Fruit fly (Drosophila melanogaster) whole organism, wandering third instar larva: ENCODE results near the gene Tsp66E.

ENCODE experiments used
- Abd-B ChIP-seq: fragments of >200 bp; optimal IDR thresholded peaks from 2 replicates; lab custom pipeline; 2017; ENCODE audit warnings: missing biosample characterization, missing genetic modification characterization
- CG32264 ChIP-seq: fragments of 200-800 bp; sonication (Bioruptor generic); optimal IDR thresholded peaks from 2 replicates; lab custom pipeline; 2016; ENCODE audit warnings: missing biosample characterization, missing genetic modification characterization
- CrebA ChIP-seq: fragments of 200-800 bp; sonication (Bioruptor generic); optimal IDR thresholded peaks from 2 replicates; lab custom pipeline; 2016; ENCODE audit warnings: missing biosample characterization, mild to moderate bottlenecking, missing genetic modification characterization, borderline replicate concordance
- Dfd ChIP-seq: fragments of >200 bp; optimal IDR thresholded peaks from 2 replicates; lab custom pipeline; 2017; ENCODE audit warnings: missing biosample characterization, missing genetic modification characterization
- Dif ChIP-seq: fragments of 200-275, 200-300 bp; sonication (Bioruptor generic); optimal IDR thresholded peaks from 2 replicates; lab custom pipeline; 2018; ENCODE audit warnings: missing biosample characterization, missing genetic modification characterization; ENCODE audit not compliant: partially characterized antibody
- HLH106 ChIP-seq: fragments of 200-800 bp; optimal IDR thresholded peaks from 3 replicates; lab custom pipeline; 2019; ENCODE audit warnings: missing biosample characterization, mild to moderate bottlenecking, missing genetic modification characterization, moderate library complexity
- Hnf4 ChIP-seq: fragments of 200-800 bp; sonication (Bioruptor generic); optimal IDR thresholded peaks from 2 replicates; lab custom pipeline; 2016; ENCODE audit warnings: missing biosample characterization, mild to moderate bottlenecking, missing genetic modification characterization
- Hr78 ChIP-seq: fragments of >200 bp; optimal IDR thresholded peaks from 2 replicates; lab custom pipeline; 2017; ENCODE audit warnings: missing biosample characterization, missing genetic modification characterization
- Hr83 ChIP-seq: fragments of 200-300 bp; sonication (Bioruptor generic); optimal IDR thresholded peaks from 2 replicates; lab custom pipeline; 2016; ENCODE audit warnings: missing biosample characterization, mild to moderate bottlenecking, missing genetic modification characterization, moderate library complexity; ENCODE audit not compliant: poor library complexity, severe bottlenecking
- Jra ChIP-seq: sonication (Bioruptor generic); optimal IDR thresholded peaks from 2 replicates; lab custom pipeline; 2016; ENCODE audit warnings: missing biosample characterization, missing genetic modification characterization
- Mio ChIP-seq: sonication (Bioruptor generic); optimal IDR thresholded peaks from 2 replicates; lab custom pipeline; 2016; ENCODE audit warnings: missing biosample characterization, missing genetic modification characterization
- Myc ChIP-seq: fragments of >200 bp; optimal IDR thresholded peaks from 2 replicates; lab custom pipeline; 2017
- N ChIP-seq: fragments of >200 bp; optimal IDR thresholded peaks from 2 replicates; lab custom pipeline; 2018; ENCODE audit warnings: missing biosample characterization, missing external identifiers, missing genetic modification characterization
- OdsH ChIP-seq: fragments of 200-800 bp; sonication (Bioruptor generic); optimal IDR thresholded peaks from 2 replicates; lab custom pipeline; 2016; ENCODE audit warnings: missing biosample characterization, mild to moderate bottlenecking, missing genetic modification characterization
- Rel ChIP-seq, 2 experiments: fragments of 200-800 bp; sonication (Bioruptor generic) in 1 of 2; optimal IDR thresholded peaks; 2 replicates in 1 of 2; 3 replicates in 1 of 2; lab custom pipeline; 2016 to 2019; ENCODE audit warnings: mild to moderate bottlenecking in 2 of 2, missing biosample characterization in 2 of 2, missing genetic modification characterization in 2 of 2, moderate library complexity in 1 of 2
- Sp1 ChIP-seq: fragments of 200-800 bp; sonication (Bioruptor generic); optimal IDR thresholded peaks from 3 replicates; lab custom pipeline; 2019; ENCODE audit warnings: missing biosample characterization, mild to moderate bottlenecking, missing genetic modification characterization, moderate library complexity
- Vsx2 ChIP-seq: fragments of 200-300, 225-300 bp; sonication (Bioruptor generic); optimal IDR thresholded peaks from 2 replicates; lab custom pipeline; 2018; ENCODE audit warnings: missing biosample characterization, missing genetic modification characterization; ENCODE audit not compliant: partially characterized antibody
- br ChIP-seq: fragments of 200-800 bp; sonication (Bioruptor generic); optimal IDR thresholded peaks from 2 replicates; lab custom pipeline; 2016; ENCODE audit warnings: missing biosample characterization, missing genetic modification characterization
- brk ChIP-seq: fragments of 200-800 bp; sonication (Bioruptor generic); optimal IDR thresholded peaks from 2 replicates; lab custom pipeline; 2016; ENCODE audit warnings: missing biosample characterization, mild to moderate bottlenecking, missing genetic modification characterization
- dl ChIP-seq, 2 experiments: fragments of 175-275, 200-275 bp in 1 of 2; fragments of 200-275 bp in 1 of 2; sonication (Bioruptor generic); optimal IDR thresholded peaks; lab custom pipeline; 2018; ENCODE audit warnings: mild to moderate bottlenecking in 2 of 2, missing biosample characterization in 2 of 2, missing genetic modification characterization in 2 of 2, moderate library complexity in 2 of 2; ENCODE audit not compliant: partially characterized antibody in 2 of 2, insufficient read depth in 1 of 2
- dmrt93B ChIP-seq: fragments of 200-800 bp; sonication (Bioruptor generic); optimal IDR thresholded peaks from 2 replicates; lab custom pipeline; 2018; ENCODE audit warnings: missing biosample characterization, mild to moderate bottlenecking, missing genetic modification characterization
- dsf ChIP-seq: sonication (Bioruptor generic); optimal IDR thresholded peaks from 2 replicates; lab custom pipeline; 2016; ENCODE audit warnings: missing biosample characterization, missing genetic modification characterization, borderline replicate concordance
- ey ChIP-seq: fragments of 200-800 bp; sonication (Bioruptor generic); optimal IDR thresholded peaks from 2 replicates; lab custom pipeline; 2016; ENCODE audit warnings: missing biosample characterization, missing genetic modification characterization
- foxo ChIP-seq, 2 experiments: fragments of 200-800 bp; sonication (Bioruptor generic); optimal IDR thresholded peaks; 2 replicates in 1 of 2; 3 replicates in 1 of 2; lab custom pipeline; 2016 to 2017; ENCODE audit warnings: missing biosample characterization in 2 of 2, missing genetic modification characterization in 2 of 2
- fru ChIP-seq: fragments of 200-800 bp; sonication (Bioruptor generic); optimal IDR thresholded peaks from 3 replicates; lab custom pipeline; 2016; ENCODE audit warnings: missing biosample characterization, mild to moderate bottlenecking, missing genetic modification characterization
- h ChIP-seq: fragments of 200-800 bp; sonication (Bioruptor generic); optimal IDR thresholded peaks from 3 replicates; lab custom pipeline; 2016; ENCODE audit warnings: missing biosample characterization, mild to moderate bottlenecking, missing genetic modification characterization
- lola ChIP-seq: fragments of >200 bp; optimal IDR thresholded peaks from 2 replicates; lab custom pipeline; 2017; ENCODE audit warnings: missing biosample characterization, missing genetic modification characterization
- pan ChIP-seq: fragments of >200 bp; optimal IDR thresholded peaks from 2 replicates; lab custom pipeline; 2017
- psq ChIP-seq: fragments of 200-800 bp; sonication (Bioruptor generic); optimal IDR thresholded peaks from 3 replicates; lab custom pipeline; 2017; ENCODE audit warnings: missing biosample characterization, mild to moderate bottlenecking, missing genetic modification characterization, moderate library complexity
- rgr ChIP-seq: fragments of 200-800 bp; sonication (Bioruptor generic); optimal IDR thresholded peaks from 3 replicates; lab custom pipeline; 2016; ENCODE audit warnings: missing biosample characterization, mild to moderate bottlenecking, missing genetic modification characterization
- sage ChIP-seq: fragments of 200-800 bp; sonication (Bioruptor generic); optimal IDR thresholded peaks from 2 replicates; lab custom pipeline; 2016; ENCODE audit warnings: missing biosample characterization, mild to moderate bottlenecking, missing genetic modification characterization
- sv ChIP-seq: fragments of 200-800 bp; sonication (Bioruptor generic); optimal IDR thresholded peaks from 3 replicates; lab custom pipeline; 2016; ENCODE audit warnings: missing biosample characterization, missing genetic modification characterization
- tai ChIP-seq: sonication (Bioruptor generic); optimal IDR thresholded peaks from 2 replicates; lab custom pipeline; 2016; ENCODE audit warnings: missing biosample characterization, missing genetic modification characterization
- usp ChIP-seq: fragments of >200 bp; optimal IDR thresholded peaks from 2 replicates; lab custom pipeline; 2017; ENCODE audit warnings: missing biosample characterization, missing genetic modification characterization
- woc ChIP-seq: sonication (Bioruptor generic); optimal IDR thresholded peaks from 2 replicates; lab custom pipeline; 2016; ENCODE audit warnings: missing biosample characterization, mild to moderate bottlenecking, missing genetic modification characterization

The Tsp66E gene

DNA sequence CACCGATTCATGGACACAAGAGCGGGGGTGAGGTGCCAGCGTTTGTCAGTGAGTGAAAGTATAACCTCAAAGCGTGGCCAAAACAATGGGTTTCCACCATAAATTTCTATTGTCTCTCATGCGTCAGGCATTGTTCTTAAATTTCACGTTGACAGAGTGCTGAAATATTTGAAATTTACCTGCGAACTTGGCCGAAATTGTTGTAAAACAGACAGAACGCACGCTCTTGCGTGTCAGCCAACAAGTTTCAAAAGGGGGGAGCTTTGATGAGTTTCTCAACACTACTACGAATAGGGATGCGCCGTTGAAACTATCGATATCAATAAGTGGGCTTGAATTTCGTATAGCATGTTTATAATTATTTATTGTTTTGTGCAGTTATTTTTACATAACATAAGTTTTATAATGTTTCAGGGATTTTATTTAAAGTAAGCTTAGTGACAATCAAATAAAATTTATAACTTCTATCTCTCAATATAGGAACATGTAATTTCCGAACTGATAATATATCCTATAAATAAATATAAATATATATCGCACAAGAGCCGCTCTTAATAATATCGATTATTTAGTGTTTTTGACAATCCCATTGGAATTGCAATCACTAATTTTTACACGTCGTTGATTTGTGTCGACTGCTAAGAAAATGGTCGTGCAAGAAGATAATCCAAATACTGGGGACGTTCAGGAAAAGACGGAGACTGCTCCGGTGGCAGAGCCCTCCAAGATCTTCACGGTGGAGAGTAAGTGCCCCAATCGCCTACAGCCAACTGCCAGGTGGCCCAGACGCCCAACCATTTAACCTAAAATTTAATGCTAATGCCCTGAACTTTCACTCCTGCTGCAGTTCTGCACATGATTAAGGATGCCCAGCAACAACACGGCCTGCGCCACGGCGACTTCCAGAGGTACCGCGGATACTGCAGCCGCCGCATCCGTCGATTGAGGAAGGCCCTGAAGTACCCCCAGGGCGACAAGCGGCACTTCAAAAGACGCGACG lies 62.5 kb downstream of the Tsp66E start, which contains the start of the genes pix and Srp68 (continued):
- no peak for TF ChIP-seq CrebA
- no peak for TF ChIP-seq CG32264 (GFP tag; lab: Kevin White, UChicago)
- TF ChIP-seq OdsH (GFP tag; lab: Kevin White, UChicago) = peak; percentile 70
- no peak for TF ChIP-seq Hnf4 (GFP tag; lab: Kevin White, UChicago)
- TF ChIP-seq N = no peak
- TF ChIP-seq fru (GFP tag; lab: Kevin White, UChicago) = no peak
- TF ChIP-seq Jra (GFP tag; lab: Kevin White, UChicago) = no peak
- peak; percentile 31 for TF ChIP-seq dmrt93B (GFP tag; lab: Kevin White, UChicago)
- TF ChIP-seq Hr78 (GFP tag; lab: Kevin White, UChicago) = no peak
- TF ChIP-seq Myc (lab: Kevin White, UChicago) = no peak
- no peak for TF ChIP-seq usp (GFP tag; lab: Kevin White, UChicago)
- peak; percentile 44 for TF ChIP-seq woc (GFP tag; lab: Kevin White, UChicago)
- no peak for TF ChIP-seq pan
- TF ChIP-seq tai (GFP tag; lab: Kevin White, UChicago) = no peak

DNA sequence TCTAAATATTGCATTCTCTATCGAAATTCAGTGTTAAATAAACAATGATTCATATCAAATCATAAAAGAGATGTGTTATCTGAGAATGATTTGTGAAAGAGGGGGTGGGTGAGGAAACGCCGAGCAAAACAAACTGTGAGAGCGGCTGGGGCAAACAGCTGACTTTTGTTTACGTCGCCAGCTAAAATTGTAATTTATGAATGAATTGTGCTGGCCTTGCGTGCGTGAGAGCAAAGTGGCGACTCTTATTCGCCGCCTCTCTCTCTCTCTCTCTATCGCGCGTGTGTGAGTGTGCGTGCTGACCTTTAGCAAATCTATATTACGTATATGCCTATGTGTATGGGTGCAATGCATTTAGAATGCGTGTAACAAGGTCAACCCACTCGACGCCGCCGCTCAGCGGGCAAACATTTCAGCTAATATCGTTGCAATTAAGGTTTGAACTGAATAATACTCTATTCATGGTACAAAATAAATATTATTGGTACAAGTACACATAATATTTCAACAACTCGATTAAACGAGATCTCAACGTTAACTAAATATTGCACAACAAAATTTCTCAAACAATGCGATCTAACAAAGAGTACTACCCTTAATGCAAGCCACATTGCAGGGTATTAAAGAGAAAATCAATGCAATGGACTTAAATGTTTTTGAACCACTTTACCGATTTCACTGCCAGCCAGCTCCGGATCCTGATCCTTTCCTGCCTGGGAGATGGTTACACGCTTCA lies 66.5 kb downstream of the Tsp66E start:
- no peak for TF ChIP-seq dsf (GFP tag; lab: Kevin White, UChicago)
- no peak for TF ChIP-seq lola (GFP tag; lab: Kevin White, UChicago)
- TF ChIP-seq Abd-B (GFP tag; lab: Kevin White, UChicago) = no peak
- peak in 1 of 2 experiments; percentile 42 for TF ChIP-seq foxo (GFP tag; optimal IDR thresholded peaks at IDR 0.05; lab: Kevin White, UChicago)
- peak; percentile 8 for TF ChIP-seq fru (GFP tag; lab: Kevin White, UChicago)
- no peak for TF ChIP-seq Mio (GFP tag; lab: Kevin White, UChicago)
- TF ChIP-seq pan = no peak
- no peak for TF ChIP-seq dl (GFP tag; optimal IDR thresholded peaks at IDR 0.05; lab: Kevin White, UChicago; ENCODE audit: insufficient read depth in 1 of 2, partially characterized antibody in 2 of 2)
- no peak for TF ChIP-seq dmrt93B (GFP tag; lab: Kevin White, UChicago)
- peak; percentile 68 for TF ChIP-seq psq (GFP tag; lab: Kevin White, UChicago)
- no peak for TF ChIP-seq br (GFP tag; lab: Kevin White, UChicago)
- TF ChIP-seq Hr83 (GFP tag; lab: Kevin White, UChicago) = no peak
- peak; percentile 44 for TF ChIP-seq OdsH (GFP tag; lab: Kevin White, UChicago)
- TF ChIP-seq h (GFP tag; lab: Kevin White, UChicago) = peak; percentile 44
- no peak for TF ChIP-seq Vsx2 (GFP tag; lab: Kevin White, UChicago)
- no peak for TF ChIP-seq Sp1
- TF ChIP-seq sv (GFP tag; lab: Kevin White, UChicago) = no peak
- peak; percentile 13 for TF ChIP-seq HLH106 (tag; lab: Kevin White, UChicago)
- no peak for TF ChIP-seq Hr78 (GFP tag; lab: Kevin White, UChicago)
- no peak for TF ChIP-seq Dfd (GFP tag; lab: Kevin White, UChicago)
- TF ChIP-seq Rel (GFP tag; optimal IDR thresholded peaks at IDR 0.05; lab: Kevin White, UChicago) = no peak
- no peak for TF ChIP-seq Rel (tag; optimal IDR thresholded peaks at IDR 0.05; lab: Kevin White, UChicago)
- peak; percentile 46 for TF ChIP-seq rgr (GFP tag; lab: Kevin White, UChicago)
- no peak for TF ChIP-seq Myc (lab: Kevin White, UChicago)
- TF ChIP-seq woc (GFP tag; lab: Kevin White, UChicago) = no peak
- TF ChIP-seq Hnf4 (GFP tag; lab: Kevin White, UChicago) = no peak
- TF ChIP-seq brk (GFP tag; lab: Kevin White, UChicago) = no peak
- TF ChIP-seq ey = peak; percentile 55
- TF ChIP-seq sage (GFP tag; lab: Kevin White, UChicago) = no peak
- TF ChIP-seq Dif (GFP tag; lab: Kevin White, UChicago) = peak; percentile 51
- no peak for TF ChIP-seq Jra (GFP tag; lab: Kevin White, UChicago)
- no peak for TF ChIP-seq CrebA
- TF ChIP-seq N = no peak
